Fruit fly (Drosophila melanogaster) whole organism, embryonic: ENCODE measurements around the gene CG5104.

Experiments used
- ATbp ChIP-seq: fragments of 200-800 bp; sonication (Bioruptor generic); optimal IDR thresholded peaks from 2 replicates; lab custom pipeline; 2017; ENCODE audit warnings: missing biosample characterization, mild to moderate bottlenecking, missing genetic modification characterization, missing genetic modification reagents
- Ada2b ChIP-seq: fragments of 200-800 bp; sonication (Bioruptor generic); IDR thresholded peaks from 2 replicates; pipeline ENCODE4 v1.3.6; 2022; ENCODE audit warnings: missing biosample characterization, missing genetic modification characterization
- Adf1 ChIP-seq: fragments of 200-800 bp; sonication (Bioruptor generic); IDR thresholded peaks from 2 replicates; pipeline ENCODE4 v1.3.6; 2022; ENCODE audit warnings: missing biosample characterization, missing genetic modification characterization
- B-H2 ChIP-seq: fragments of 200-800 bp; sonication (Bioruptor generic); optimal IDR thresholded peaks from 2 replicates; lab custom pipeline; 2018; ENCODE audit warnings: missing biosample characterization, mild to moderate bottlenecking, missing genetic modification characterization
- CG10147 ChIP-seq: fragments of 200-800 bp; sonication (Bioruptor generic); optimal IDR thresholded peaks from 2 replicates; lab custom pipeline; 2019; ENCODE audit warnings: missing biosample characterization, mild to moderate bottlenecking, missing genetic modification characterization, moderate library complexity
- CG10979 ChIP-seq: fragments of 200-800 bp; sonication (Bioruptor generic); optimal IDR thresholded peaks from 2 replicates; lab custom pipeline; 2018; ENCODE audit warnings: missing biosample characterization, mild to moderate bottlenecking, missing genetic modification characterization, moderate library complexity
- CG11560 ChIP-seq: fragments of 200-800 bp; sonication (Bioruptor generic); IDR thresholded peaks from 3 replicates; pipeline ENCODE4 v1.3.6; 2022; ENCODE audit warnings: missing biosample characterization, missing genetic modification characterization
- CG12299 ChIP-seq: fragments of 200-800 bp; sonication (Bioruptor generic); optimal IDR thresholded peaks from 2 replicates; lab custom pipeline; 2018; ENCODE audit warnings: missing biosample characterization, mild to moderate bottlenecking, missing genetic modification characterization
- CG12659 ChIP-seq: fragments of 200-800 bp; sonication (Bioruptor generic); optimal IDR thresholded peaks from 3 replicates; lab custom pipeline; 2017; ENCODE audit warnings: mild to moderate bottlenecking, missing biosample characterization, missing genetic modification reagents, missing genetic modification characterization
- CG14441 ChIP-seq: fragments of 200-800 bp; sonication (Bioruptor generic); IDR thresholded peaks from 2 replicates; pipeline ENCODE4 v1.3.6; 2022; ENCODE audit warnings: missing biosample characterization, missing genetic modification characterization
- CG14710 ChIP-seq: fragments of 200-800 bp; sonication (Bioruptor generic); optimal IDR thresholded peaks from 3 replicates; lab custom pipeline; 2019; ENCODE audit warnings: missing biosample characterization, mild to moderate bottlenecking, missing genetic modification characterization, moderate library complexity
- CG15011 ChIP-seq: fragments of 200-800 bp; sonication (Bioruptor generic); optimal IDR thresholded peaks from 3 replicates; lab custom pipeline; 2018; ENCODE audit warnings: missing biosample characterization, mild to moderate bottlenecking, missing genetic modification characterization
- CG16815 ChIP-seq: fragments of 200-800 bp; sonication (Bioruptor generic); optimal IDR thresholded peaks from 3 replicates; lab custom pipeline; 2017; ENCODE audit warnings: missing biosample characterization, mild to moderate bottlenecking, missing genetic modification characterization
- CG33557 ChIP-seq: fragments of 200-800 bp; sonication (Bioruptor generic); optimal IDR thresholded peaks from 2 replicates; lab custom pipeline; 2019; ENCODE audit warnings: missing biosample characterization, mild to moderate bottlenecking, missing genetic modification characterization, moderate library complexity
- CG3726 ChIP-seq: fragments of 200-800 bp; sonication (Bioruptor generic); IDR thresholded peaks from 3 replicates; pipeline ENCODE4, ENCODE4 v1.3.6; 2022; ENCODE audit warnings: missing biosample characterization, missing genetic modification characterization
- CG6791 ChIP-seq: fragments of 200-800 bp; sonication (Bioruptor generic); IDR thresholded peaks from 3 replicates; pipeline ENCODE4 v1.3.6; 2022; ENCODE audit warnings: missing biosample characterization, missing genetic modification characterization; ENCODE audit not compliant: partially characterized antibody
- CG6854 ChIP-seq: fragments of 200-800 bp; sonication (Bioruptor generic); optimal IDR thresholded peaks from 3 replicates; lab custom pipeline; 2017; ENCODE audit warnings: missing biosample characterization, mild to moderate bottlenecking, missing genetic modification characterization
- CG7556 ChIP-seq: fragments of 200-800 bp; sonication (Bioruptor generic); optimal IDR thresholded peaks from 2 replicates; lab custom pipeline; 2017; ENCODE audit warnings: missing biosample characterization, mild to moderate bottlenecking, missing genetic modification characterization
- CG7928 ChIP-seq: fragments of 200-800 bp; sonication (Bioruptor generic); optimal IDR thresholded peaks from 2 replicates; lab custom pipeline; 2017; ENCODE audit warnings: missing biosample characterization, mild to moderate bottlenecking, missing genetic modification characterization
- CG9437 ChIP-seq: fragments of 200-800 bp; sonication (Bioruptor generic); optimal IDR thresholded peaks from 2 replicates; lab custom pipeline; 2018; ENCODE audit warnings: missing biosample characterization, mild to moderate bottlenecking, missing genetic modification characterization
- CG9817 ChIP-seq: fragments of 200-800 bp; sonication (Bioruptor generic); optimal IDR thresholded peaks from 2 replicates; lab custom pipeline; 2018; ENCODE audit warnings: missing biosample characterization, mild to moderate bottlenecking, missing genetic modification characterization, moderate library complexity
- CG9932 ChIP-seq: fragments of 200-800 bp; sonication (Bioruptor generic); IDR thresholded peaks from 2 replicates; pipeline ENCODE4 v1.3.6; 2022; ENCODE audit warnings: missing biosample characterization, missing genetic modification characterization
- Eip74EF ChIP-seq, 2 experiments: fragments of 200-800 bp in 1 of 2; fragments of >200 bp in 1 of 2; sonication (Bioruptor generic) in 1 of 2; optimal IDR thresholded peaks; 2 replicates each; lab custom pipeline; 2017 to 2019; ENCODE audit warnings: missing biosample characterization in 2 of 2, missing genetic modification characterization in 2 of 2, mild to moderate bottlenecking in 1 of 2, moderate library complexity in 1 of 2
- Fer1 ChIP-seq: fragments of 200-800 bp; sonication (Bioruptor generic); optimal IDR thresholded peaks from 2 replicates; lab custom pipeline; 2017; ENCODE audit warnings: missing biosample characterization, mild to moderate bottlenecking, missing genetic modification characterization
- Hr78 ChIP-seq, 2 experiments: fragments of 200-800 bp in 1 of 2; fragments of >200 bp in 1 of 2; sonication (Bioruptor generic) in 1 of 2; optimal IDR thresholded peaks; 2 replicates each; lab custom pipeline; 2017 to 2019; ENCODE audit warnings: missing biosample characterization in 2 of 2, missing genetic modification characterization in 2 of 2, mild to moderate bottlenecking in 1 of 2, moderate library complexity in 1 of 2
- Poxn ChIP-seq: fragments of 200-800 bp; sonication (Bioruptor generic); IDR thresholded peaks from 2 replicates; pipeline ENCODE4 v1.3.6; 2022; ENCODE audit warnings: missing biosample characterization, missing genetic modification characterization
- Six4 ChIP-seq: fragments of 200-800 bp; sonication (Bioruptor generic); optimal IDR thresholded peaks from 2 replicates; lab custom pipeline; 2016; ENCODE audit warnings: missing biosample characterization, missing genetic modification characterization
- Tbp ChIP-seq: fragments of >200 bp; optimal IDR thresholded peaks from 2 replicates; lab custom pipeline; 2018; ENCODE audit warnings: missing biosample characterization, missing genetic modification characterization
- amos ChIP-seq: fragments of 200-800 bp; sonication (Bioruptor generic); IDR thresholded peaks from 2 replicates; pipeline ENCODE4 v1.3.6; 2022; ENCODE audit warnings: missing biosample characterization, missing genetic modification characterization; ENCODE audit not compliant: partially characterized antibody
- bsh ChIP-seq, 2 experiments: fragments of 200-800 bp; sonication (Bioruptor generic); optimal IDR thresholded peaks; 2 replicates each; lab custom pipeline; 2017 to 2018; ENCODE audit warnings: mild to moderate bottlenecking in 2 of 2, missing biosample characterization in 2 of 2, missing genetic modification characterization in 2 of 2, moderate library complexity in 1 of 2
- chinmo ChIP-seq: fragments of 200-800 bp; sonication (Bioruptor generic); IDR thresholded peaks from 4 replicates; pipeline ENCODE4 v1.3.6; 2022; ENCODE audit warnings: missing biosample characterization, missing genetic modification characterization; ENCODE audit not compliant: partially characterized antibody
- gem ChIP-seq: fragments of 200-800 bp; sonication (Bioruptor generic); optimal IDR thresholded peaks from 2 replicates; lab custom pipeline; 2019; ENCODE audit warnings: missing biosample characterization, mild to moderate bottlenecking, missing genetic modification characterization, moderate library complexity
- gro ChIP-seq: fragments of 200-800 bp; sonication (Bioruptor generic); optimal IDR thresholded peaks from 2 replicates; lab custom pipeline; 2016; ENCODE audit warnings: missing biosample characterization, missing genetic modification characterization
- gsb ChIP-seq: fragments of 200-800 bp; sonication (Bioruptor generic); IDR thresholded peaks from 2 replicates; pipeline ENCODE4 v1.3.6; 2022; ENCODE audit warnings: missing biosample characterization, missing genetic modification characterization
- kay ChIP-seq: fragments of 200-800 bp; sonication (Bioruptor generic); optimal IDR thresholded peaks from 2 replicates; lab custom pipeline; 2016; ENCODE audit warnings: missing biosample characterization, missing genetic modification characterization
- knrl ChIP-seq: fragments of 200-800 bp; sonication (Bioruptor generic); IDR thresholded peaks from 3 replicates; pipeline ENCODE4 v1.3.6; 2022; ENCODE audit warnings: missing biosample characterization, missing genetic modification characterization; ENCODE audit not compliant: partially characterized antibody
- nau ChIP-seq: fragments of 200-800 bp; sonication (Bioruptor generic); optimal IDR thresholded peaks from 3 replicates; lab custom pipeline; 2017; ENCODE audit warnings: missing biosample characterization, mild to moderate bottlenecking, missing genetic modification characterization, missing genetic modification reagents
- p53 ChIP-seq: fragments of 200-800 bp; sonication (Bioruptor generic); optimal IDR thresholded peaks from 2 replicates; lab custom pipeline; 2016; ENCODE audit warnings: missing biosample characterization, missing genetic modification characterization
- pita ChIP-seq: fragments of 200-800 bp; sonication (Bioruptor generic); optimal IDR thresholded peaks from 2 replicates; lab custom pipeline; 2017; ENCODE audit warnings: missing biosample characterization, mild to moderate bottlenecking, missing genetic modification characterization
- salm ChIP-seq: fragments of 200-800 bp; sonication (Bioruptor generic); optimal IDR thresholded peaks from 2 replicates; lab custom pipeline; 2018; ENCODE audit warnings: missing biosample characterization, mild to moderate bottlenecking, missing genetic modification characterization
- scrt ChIP-seq: fragments of 200-800 bp; sonication (Bioruptor generic); optimal IDR thresholded peaks from 2 replicates; lab custom pipeline; 2018; ENCODE audit warnings: missing biosample characterization, mild to moderate bottlenecking, missing genetic modification characterization, moderate library complexity
- sens-2 ChIP-seq: fragments of 200-800 bp; sonication (Bioruptor generic); IDR thresholded peaks from 2 replicates; pipeline ENCODE4 v1.3.6; 2022; ENCODE audit warnings: missing biosample characterization, missing genetic modification characterization
- sug ChIP-seq: fragments of 200-800 bp; optimal IDR thresholded peaks from 2 replicates; lab custom pipeline; 2019; ENCODE audit warnings: missing biosample characterization, mild to moderate bottlenecking, missing genetic modification characterization, moderate library complexity
- tgo ChIP-seq: fragments of 200-800 bp; sonication (Bioruptor generic); IDR thresholded peaks from 3 replicates; pipeline ENCODE4 v1.3.6; 2022; ENCODE audit warnings: missing biosample characterization, missing genetic modification characterization
- tll ChIP-seq, 2 experiments: fragments of 200-800 bp in 1 of 2; fragments of >200 bp in 1 of 2; sonication (Bioruptor generic) in 1 of 2; optimal IDR thresholded peaks; 2 replicates each; lab custom pipeline; 2017 to 2019; ENCODE audit warnings: missing biosample characterization in 2 of 2, missing genetic modification characterization in 2 of 2, mild to moderate bottlenecking in 1 of 2, moderate library complexity in 1 of 2
- vnd ChIP-seq: fragments of 200-800 bp; sonication (Bioruptor generic); IDR thresholded peaks from 3 replicates; pipeline ENCODE4 v1.3.6; 2022; ENCODE audit warnings: missing biosample characterization, missing genetic modification characterization; ENCODE audit not compliant: partially characterized antibody

The CG5104 gene

DNA sequence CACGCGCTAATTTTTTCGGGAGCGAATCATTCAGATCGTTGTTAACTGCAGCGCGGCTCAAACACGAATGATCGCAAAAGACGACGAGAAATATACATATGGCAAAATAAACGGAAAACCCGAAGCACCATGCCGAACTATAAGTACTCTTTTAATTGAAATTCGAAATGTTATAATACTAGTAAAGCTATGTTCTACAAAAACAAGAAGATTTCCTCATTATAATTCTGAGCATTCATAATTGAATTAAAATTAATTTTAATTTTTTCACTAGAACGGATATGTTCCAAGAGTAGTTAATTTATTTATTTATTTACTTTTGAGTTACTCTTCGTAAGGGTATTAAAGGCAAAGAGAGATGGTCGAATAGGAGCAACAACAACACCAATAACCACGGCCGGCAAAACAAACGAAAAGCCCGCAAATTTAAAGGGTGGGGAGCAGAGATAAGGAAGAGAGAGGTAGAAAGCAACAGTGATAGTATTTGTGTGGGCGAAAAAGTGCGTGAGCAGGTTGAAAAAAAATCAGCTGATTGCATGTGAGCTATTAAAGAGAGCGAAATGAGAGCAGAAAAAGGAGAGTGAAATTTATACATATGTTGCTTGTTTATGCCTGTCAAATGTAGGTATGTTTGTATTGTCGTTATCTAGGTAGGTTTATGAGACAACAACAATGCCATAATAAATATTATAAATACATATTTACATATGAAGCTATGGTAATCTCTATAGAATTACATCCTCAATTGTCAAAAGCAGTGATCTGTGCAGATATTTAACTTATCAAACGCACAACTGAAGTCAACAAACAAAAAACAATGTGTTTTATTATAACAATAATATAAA lies 27.2 kb upstream of the CG5104 start (continued):
- TF ChIP-seq CG10979 (tag; lab: Kevin White, UChicago) (peak; percentile 23), gsb (GFP tag; lab: Robert Waterston, UW) (0 out of 2 replicates have a peak, but pooled peaks have one; percentile 41), CG15011 (GFP tag; lab: Kevin White, UChicago) (peak; percentile 53), CG9817 (tag; lab: Kevin White, UChicago) (peak; percentile 27), CG9437 (GFP tag; lab: Kevin White, UChicago) (peak; percentile 51), CG11560 (tag; lab: Robert Waterston, UW) (no peak), Tbp (GFP tag; lab: Kevin White, UChicago) (no peak), Adf1 (GFP tag; lab: Robert Waterston, UW) (peak; percentile 45; the same call in 1 of the 2 replicates), CG6854 (GFP tag; lab: Kevin White, UChicago) (peak; percentile 54), CG16815 (GFP tag; lab: Kevin White, UChicago) (peak; percentile 32), CG9932 (GFP tag; lab: Robert Waterston, UW) (peak; percentile 77), kay (GFP tag; lab: Kevin White, UChicago) (no peak), gro (GFP tag; lab: Kevin White, UChicago) (peak; percentile 67), ATbp (GFP tag; lab: Kevin White, UChicago) (peak; percentile 55), CG33557 (peak; percentile 30), B-H2 (GFP tag; lab: Kevin White, UChicago) (no peak), pita (GFP tag; lab: Kevin White, UChicago) (no peak), salm (tag; lab: Kevin White, UChicago) (peak; percentile 69), p53 (GFP tag; lab: Kevin White, UChicago) (no peak), bsh (GFP tag; optimal IDR thresholded peaks at IDR 0.05; lab: Kevin White, UChicago) (peak; percentile 32 to 57), CG7928 (GFP tag; lab: Kevin White, UChicago) (peak; percentile 13), nau (GFP tag; lab: Kevin White, UChicago) (peak; percentile 53), amos (GFP tag; lab: Robert Waterston, UW) (no peak), CG7556 (GFP tag; lab: Kevin White, UChicago) (peak; percentile 82), Hr78 (GFP tag; optimal IDR thresholded peaks at IDR 0.05; lab: Kevin White, UChicago) (peak in 1 of 2 experiments; percentile 44), Fer1 (GFP tag; lab: Kevin White, UChicago) (peak; percentile 80), vnd (GFP tag; lab: Robert Waterston, UW) (no peak), gem (tag; lab: Kevin White, UChicago) (peak; percentile 88), knrl (GFP tag; lab: Robert Waterston, UW) (no peak), Eip74EF (GFP tag; optimal IDR thresholded peaks at IDR 0.05; lab: Kevin White, UChicago) (peak in 1 of 2 experiments; percentile 76), tgo (GFP tag; lab: Robert Waterston, UW) (peak; percentile 86), tll (GFP tag; optimal IDR thresholded peaks at IDR 0.05; lab: Kevin White, UChicago) (no peak), CG14441 (GFP tag; lab: Robert Waterston, UW) (peak; percentile 78), CG12299 (tag; lab: Kevin White, UChicago) (no peak), Six4 (GFP tag; lab: Kevin White, UChicago) (peak; percentile 44), CG12659 (peak; percentile 69), CG6791 (GFP tag; lab: Robert Waterston, UW) (no peak), CG14710 (no peak), CG10147 (GFP tag; lab: Kevin White, UChicago) (peak; percentile 76), CG3726 (GFP tag; lab: Robert Waterston, UW) (no peak), chinmo (GFP tag; lab: Robert Waterston, UW) (0 out of 4 replicates have a peak, but pooled peaks have one; percentile 30), Poxn (0 out of 2 replicates have a peak, but pooled peaks have one; percentile 34), sug (tag; lab: Kevin White, UChicago) (peak; percentile 49), scrt (GFP tag; lab: Kevin White, UChicago) (peak; percentile 64), sens-2 (0 out of 2 replicates have a peak, but pooled peaks have one; percentile 20), Ada2b (GFP tag; lab: Robert Waterston, UW) (peak; percentile 80)
